Worm (Caenorhabditis elegans) whole organism, young adult: ENCODE measurements around the gene B0034.1.

ENCODE experiments used
- B0019.2 ChIP-seq: fragments of 200-800 bp; sonication (Bioruptor generic); conservative IDR thresholded peaks from 2 replicates; pipeline ENCODE4 v1.3.6; 2022; ENCODE audit warnings: missing genetic modification reagents, missing genetic modification characterization, missing compliant biosample characterization
- B0035.1 ChIP-seq: sonication (generic microtip); optimal IDR thresholded peaks from 2 replicates; lab custom pipeline; 2016; ENCODE audit warnings: missing genetic modification characterization, mild to moderate bottlenecking, missing compliant biosample characterization, missing genotype, missing genetic modification reagents
- B0336.3 ChIP-seq: fragments of 200-800 bp; sonication (Bioruptor generic); IDR thresholded peaks from 2 replicates; pipeline ENCODE4 v1.3.6; 2022; ENCODE audit warnings: missing genetic modification characterization, missing compliant biosample characterization
- F33H1.4 ChIP-seq: fragments of 200-800 bp; sonication (Bioruptor generic); IDR thresholded peaks from 2 replicates; pipeline ENCODE4 v1.3.6; 2022; ENCODE audit warnings: missing genetic modification reagents, missing genetic modification characterization, missing compliant biosample characterization
- F37B4.10 ChIP-seq: fragments of 200-800 bp; sonication (Bioruptor generic); IDR thresholded peaks from 2 replicates; pipeline ENCODE4 v1.3.6; 2022; ENCODE audit warnings: missing genetic modification characterization, missing compliant biosample characterization
- F55B11.4 ChIP-seq: sonication (generic microtip); optimal IDR thresholded peaks from 2 replicates; lab custom pipeline; 2016; ENCODE audit warnings: missing compliant biosample characterization, missing genetic modification characterization, borderline replicate concordance; ENCODE audit not compliant: insufficient read depth
- K12H6.12 ChIP-seq: fragments of 200-800 bp; sonication (Bioruptor generic); optimal IDR thresholded peaks from 2 replicates; lab custom pipeline; 2018; ENCODE audit warnings: mild to moderate bottlenecking, missing genetic modification characterization, missing compliant biosample characterization
- T07F8.4 ChIP-seq: sonication (generic microtip); optimal IDR thresholded peaks from 2 replicates; lab custom pipeline; 2016; ENCODE audit warnings: mild to moderate bottlenecking, missing genetic modification characterization, moderate library complexity, missing compliant biosample characterization
- T26A5.8 ChIP-seq: sonication (generic microtip); optimal IDR thresholded peaks from 2 replicates; lab custom pipeline; 2016; ENCODE audit warnings: missing genetic modification characterization, missing compliant biosample characterization
- Y53F4B.3 ChIP-seq: fragments of 200-800 bp; sonication (Bioruptor generic); IDR thresholded peaks from 2 replicates; pipeline ENCODE4 v1.3.6; 2022; ENCODE audit warnings: missing genetic modification reagents, missing genetic modification characterization, missing compliant biosample characterization
- Y79H2A.3 ChIP-seq: fragments of 200-800 bp; sonication (Bioruptor generic); conservative IDR thresholded peaks from 2 replicates; pipeline ENCODE4 v1.3.6; 2022; ENCODE audit warnings: missing genetic modification reagents, missing genetic modification characterization, missing compliant biosample characterization
- Y95B8A.8 ChIP-seq: fragments of 200-800 bp; sonication (Bioruptor generic); IDR thresholded peaks from 2 replicates; pipeline ENCODE4 v1.3.6; 2022; ENCODE audit warnings: missing genetic modification reagents, missing genetic modification characterization, missing compliant biosample characterization
- akir-1 ChIP-seq: fragments of 200-800 bp; sonication (Bioruptor generic); optimal IDR thresholded peaks from 2 replicates; lab custom pipeline; 2018; ENCODE audit warnings: mild to moderate bottlenecking, missing genetic modification characterization, moderate library complexity, missing compliant biosample characterization
- atf-7 ChIP-seq: sonication (generic microtip); optimal IDR thresholded peaks from 2 replicates; lab custom pipeline; 2017; ENCODE audit warnings: mild to moderate bottlenecking, missing genetic modification characterization, missing compliant biosample characterization
- ceh-100 ChIP-seq: fragments of 200-800 bp; sonication (Bioruptor generic); IDR thresholded peaks from 2 replicates; pipeline ENCODE4 v1.3.6; 2022; ENCODE audit warnings: missing genetic modification reagents, missing genetic modification characterization, missing compliant biosample characterization
- ceh-40 ChIP-seq: fragments of 200-800 bp; sonication (Bioruptor generic); IDR thresholded peaks from 2 replicates; pipeline ENCODE4 v1.3.6; 2022; ENCODE audit warnings: missing genetic modification characterization, missing compliant biosample characterization
- dox-1 ChIP-seq: fragments of 200-800 bp; sonication (Bioruptor generic); IDR thresholded peaks from 2 replicates; pipeline ENCODE4 v1.3.6; 2022; ENCODE audit warnings: missing genetic modification reagents, missing genetic modification characterization, missing compliant biosample characterization
- him-1 ChIP-seq: sonication (generic microtip); optimal IDR thresholded peaks from 2 replicates; lab custom pipeline; 2016; ENCODE audit warnings: missing genotype, missing genetic modification reagents, missing genetic modification characterization, missing compliant biosample characterization
- let-607 ChIP-seq, 2 experiments: fragments of 200-800 bp in 1 of 2; sonication (Bioruptor generic) in 1 of 2; sonication (generic microtip) in 1 of 2; optimal IDR thresholded peaks; 2 replicates each; lab custom pipeline; 2016 to 2018; ENCODE audit warnings: mild to moderate bottlenecking in 2 of 2, missing compliant biosample characterization in 2 of 2, missing genetic modification characterization in 2 of 2, moderate library complexity in 2 of 2, missing genotype in 1 of 2
- lin-35 ChIP-seq, 3 experiments: fragments of 150-350 bp in 2 of 3; sonication (generic microtip) in 1 of 3; optimal IDR thresholded peaks; 2 replicates each; lab custom pipeline; 2014 to 2018; ENCODE audit warnings: missing biosample characterization in 3 of 3, missing genetic modification characterization in 3 of 3, missing genetic modification reagents in 3 of 3
- lsy-27 ChIP-seq: sonication (generic microtip); optimal IDR thresholded peaks from 2 replicates; lab custom pipeline; 2017; ENCODE audit warnings: missing genetic modification characterization, mild to moderate bottlenecking, missing compliant biosample characterization, antibody characterized with exemption, missing genotype, borderline replicate concordance; ENCODE audit not compliant: insufficient read depth
- madf-6 ChIP-seq: fragments of 200-800 bp; sonication (Bioruptor generic); IDR thresholded peaks from 2 replicates; pipeline ENCODE4 v1.3.6; 2022; ENCODE audit warnings: missing genetic modification reagents, missing genetic modification characterization, missing compliant biosample characterization
- mcd-1 ChIP-seq: fragments of 200-800 bp; sonication (Bioruptor generic); IDR thresholded peaks from 2 replicates; pipeline ENCODE4 v1.3.6; 2022; ENCODE audit warnings: missing genetic modification reagents, missing genetic modification characterization, missing compliant biosample characterization
- mxl-1 ChIP-seq: sonication (generic microtip); optimal IDR thresholded peaks from 2 replicates; lab custom pipeline; 2016; ENCODE audit warnings: missing genetic modification characterization, missing compliant biosample characterization
- nhr-179 ChIP-seq: sonication (generic microtip); optimal IDR thresholded peaks from 2 replicates; lab custom pipeline; 2016; ENCODE audit warnings: mild to moderate bottlenecking, missing genetic modification characterization, missing compliant biosample characterization
- nhr-80 ChIP-seq: sonication (generic microtip); optimal IDR thresholded peaks from 2 replicates; lab custom pipeline; 2016; ENCODE audit warnings: missing genetic modification characterization, missing compliant biosample characterization
- nhr-90 ChIP-seq: sonication (generic microtip); optimal IDR thresholded peaks from 2 replicates; lab custom pipeline; 2016; ENCODE audit warnings: missing genotype, mild to moderate bottlenecking, missing genetic modification characterization, missing compliant biosample characterization
- rec-8 ChIP-seq, 2 experiments: sonication (generic microtip); optimal IDR thresholded peaks; 2 replicates each; lab custom pipeline; 2016; ENCODE audit warnings: mild to moderate bottlenecking in 2 of 2, missing genetic modification characterization in 2 of 2, missing genetic modification reagents in 2 of 2, missing genotype in 2 of 2, missing biosample characterization in 1 of 2, missing compliant biosample characterization in 1 of 2, moderate library complexity in 1 of 2
- repo-1 ChIP-seq: sonication (generic microtip); optimal IDR thresholded peaks from 2 replicates; lab custom pipeline; 2017; ENCODE audit warnings: mild to moderate bottlenecking, missing genetic modification characterization, missing compliant biosample characterization
- zim-3 ChIP-seq: sonication (generic microtip); optimal IDR thresholded peaks from 2 replicates; lab custom pipeline; 2017; ENCODE audit warnings: mild to moderate bottlenecking, missing genetic modification characterization, moderate library complexity, missing compliant biosample characterization
- ztf-18 ChIP-seq: sonication (generic microtip); optimal IDR thresholded peaks from 2 replicates; lab custom pipeline; 2016; ENCODE audit warnings: missing genotype, mild to moderate bottlenecking, missing genetic modification characterization, missing compliant biosample characterization
- ztf-6 ChIP-seq: fragments of 200-800 bp; sonication (Bioruptor generic); IDR thresholded peaks from 2 replicates; pipeline ENCODE4 v1.3.6; 2022; ENCODE audit warnings: missing genetic modification reagents, missing genetic modification characterization, missing compliant biosample characterization

Gene B0034.1

DNA sequence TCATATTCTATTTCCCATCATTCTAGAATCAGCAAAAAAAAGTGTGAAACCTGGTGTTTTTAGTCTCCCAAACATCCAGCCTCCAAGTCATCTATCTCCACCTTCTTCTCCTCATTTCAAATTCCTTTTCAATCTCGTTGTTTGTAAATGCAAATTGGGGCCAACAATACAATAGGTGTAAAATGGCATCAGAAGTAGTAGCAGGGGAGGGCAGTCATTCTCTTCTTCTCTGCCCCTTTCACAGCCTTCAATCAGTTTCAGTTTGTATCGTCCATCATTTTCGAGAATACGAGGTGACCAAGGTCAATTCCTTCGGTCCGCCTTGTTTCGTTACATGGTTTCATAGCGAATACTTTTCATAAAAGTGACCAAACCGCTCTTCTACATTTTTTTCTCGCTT is 1.2 kb downstream of the B0034.1 start, which contains the start of gene B0034.4:
B0034.4 (minus strand) TSS at position 229 of the 400 bp plus-strand sequence.
- TF ChIP-seq nhr-90 (tag; lab: Kevin White, UChicago) (no peak), K12H6.12 (tag; lab: Kevin White, UChicago) (no peak), ztf-18 (no peak), ceh-40 (GFP tag; lab: Robert Waterston, UW) (no peak), Y53F4B.3 (no peak), F55B11.4 (tag; lab: Kevin White, UChicago) (no peak), nhr-179 (tag; lab: Kevin White, UChicago) (no peak)

ce11 chrII:5974878-5975277 is 6.7 kb downstream of the B0034.1 start, which contains the start of gene B0034.5:
Gene B0034.5, minus strand, starts transcription at chrII:5974978.
- no peak for TF ChIP-seq nhr-80 (tag; lab: Kevin White, UChicago)
- no peak for TF ChIP-seq him-1 (tag; lab: Kevin White, UChicago)
- TF ChIP-seq dox-1 (GFP tag; lab: Robert Waterston, UW) = no peak

ce11 chrII:5988224-5988623 is 20.1 kb downstream of the B0034.1 start, which contains the start of gene ins-2:
Gene ins-2, plus strand, starts transcription at chrII:5988524.
- no peak for TF ChIP-seq B0035.1 (tag; lab: Kevin White, UChicago)
- TF ChIP-seq B0336.3 (GFP tag; lab: Robert Waterston, UW) = no peak
- TF ChIP-seq F33H1.4 = no peak
- no peak for TF ChIP-seq F37B4.10 (GFP tag; lab: Robert Waterston, UW)
- no peak for TF ChIP-seq B0019.2 (GFP tag; lab: Robert Waterston, UW)
- no peak for TF ChIP-seq nhr-80 (tag; lab: Kevin White, UChicago)
- no peak for TF ChIP-seq T26A5.8 (tag; lab: Kevin White, UChicago)
- TF ChIP-seq nhr-179 (tag; lab: Kevin White, UChicago) = no peak
- no peak for TF ChIP-seq ztf-6
- TF ChIP-seq repo-1 (tag; lab: Kevin White, UChicago) = no peak
- no peak for TF ChIP-seq ceh-100 (GFP tag; lab: Robert Waterston, UW)
- TF ChIP-seq atf-7 (tag; lab: Kevin White, UChicago) = no peak
- no peak for TF ChIP-seq T07F8.4
- no peak for TF ChIP-seq madf-6 (GFP tag; lab: Robert Waterston, UW)
- no peak for TF ChIP-seq Y95B8A.8 (GFP tag; lab: Robert Waterston, UW)
- TF ChIP-seq Y79H2A.3 (GFP tag; lab: Robert Waterston, UW) = no peak
- no peak for TF ChIP-seq ceh-40 (GFP tag; lab: Robert Waterston, UW)
- no peak for TF ChIP-seq mcd-1 (GFP tag; lab: Robert Waterston, UW)
- TF ChIP-seq Y53F4B.3 = no peak

DNA sequence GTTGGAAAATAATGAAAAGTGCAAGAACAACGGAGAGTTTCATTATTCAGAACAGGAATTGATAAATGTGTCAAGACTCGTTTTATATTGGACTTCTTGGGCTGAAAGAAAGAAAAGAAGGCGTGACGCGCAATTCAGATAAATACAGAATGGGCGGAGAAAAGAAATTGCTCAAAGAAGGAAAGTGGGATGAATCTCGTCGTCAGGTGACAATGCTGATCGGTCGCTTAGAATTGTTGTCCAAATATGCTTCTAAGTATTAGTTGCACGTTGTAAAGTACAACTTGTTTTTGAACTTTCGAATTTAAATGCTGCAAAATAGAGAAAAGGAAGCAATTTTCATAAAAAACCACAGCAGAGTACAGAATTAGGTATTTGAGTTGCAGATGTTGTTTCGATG is 22.5 kb downstream of the B0034.1 start, which contains the start of gene ins-3:
ins-3 (minus strand) TSS at position 101 of the 400 bp plus-strand sequence.
- TF ChIP-seq akir-1 (GFP tag; lab: Kevin White, UChicago) (no peak), Y95B8A.8 (GFP tag; lab: Robert Waterston, UW) (no peak), lin-35 (GFP tag; optimal IDR thresholded peaks at IDR 0.05; lab: Kevin White, UChicago) (no peak), rec-8 (tag; optimal IDR thresholded peaks at IDR 0.05; lab: Kevin White, UChicago) (no peak), lsy-27 (tag; lab: Kevin White, UChicago) (no peak), Y79H2A.3 (GFP tag; lab: Robert Waterston, UW) (no peak), nhr-90 (tag; lab: Kevin White, UChicago) (no peak), let-607 (tag; optimal IDR thresholded peaks at IDR 0.05; lab: Kevin White, UChicago) (no peak), zim-3 (tag; lab: Kevin White, UChicago) (no peak), mxl-1 (tag; lab: Kevin White, UChicago) (no peak)
- TF ChIP-seq, all 124 proteins: peak for 0
